Fruit fly (Drosophila melanogaster): ENCODE results near the gene CG31140.

DNA sequence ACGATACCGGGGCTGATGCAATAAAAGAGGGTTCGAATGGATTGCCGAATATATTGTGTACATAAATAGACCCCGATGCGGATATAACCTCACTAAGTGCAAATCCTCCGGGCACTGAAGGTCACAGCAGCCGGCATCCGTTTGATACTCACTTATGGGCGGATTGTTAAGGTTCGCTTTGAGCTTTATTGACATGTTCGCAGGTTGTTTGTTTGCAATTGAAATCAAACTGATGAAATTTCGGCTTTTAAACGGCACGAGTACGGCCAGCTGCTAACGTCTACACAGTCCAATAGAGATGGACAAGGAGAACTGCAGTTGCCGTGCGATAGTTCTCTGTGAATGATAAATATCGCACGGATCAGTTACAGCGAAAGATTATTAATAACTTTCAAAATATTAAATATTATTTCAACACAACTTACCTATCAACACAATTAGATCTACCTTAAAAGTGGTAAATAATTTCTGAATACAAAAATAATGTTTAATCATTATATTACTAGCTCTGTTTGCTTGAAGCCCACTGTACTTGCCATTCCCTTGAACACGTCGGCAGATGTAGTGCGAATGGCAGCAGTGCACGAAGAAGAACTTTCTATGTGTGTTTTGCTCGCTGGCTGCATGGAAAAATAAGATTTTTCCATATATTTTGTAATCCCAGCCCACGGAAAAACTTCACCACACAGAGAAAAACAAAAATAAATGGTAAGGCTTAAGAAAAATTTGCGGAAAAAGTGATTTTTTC, 4.7 kb upstream of the CG31140 start, which contains the start of the genes GluProRS and AP-1sigma:
- TF ChIP-seq Rel (GFP tag; optimal IDR thresholded peaks at IDR 0.05) (peak; percentile 47), Rel (tag; optimal IDR thresholded peaks at IDR 0.05) (peak; percentile 66), h (GFP tag; optimal IDR thresholded peaks at IDR 0.05) (peak; percentile 92), Jra (GFP tag; optimal IDR thresholded peaks at IDR 0.05) (peak; percentile 89), dsf (GFP tag; optimal IDR thresholded peaks at IDR 0.05; ENCODE audit: borderline replicate concordance) (peak; percentile 79), br (GFP tag; optimal IDR thresholded peaks at IDR 0.05) (peak; percentile 81), tai (GFP tag; optimal IDR thresholded peaks at IDR 0.05) (no peak)
